Worm (Caenorhabditis elegans): ENCODE measurements around the gene cdc-25.2.

- no peak for TF ChIP-seq gmeb-1 (tag; optimal IDR thresholded peaks at IDR 0.05)
- no peak for TF ChIP-seq nhr-11 (tag; optimal IDR thresholded peaks at IDR 0.05)
Measured at ce11 chrV:1538842-1539241, 28.0 kb upstream of the cdc-25.2 start.

All from whole organism, L2 larva.